Worm (Caenorhabditis elegans) whole organism, L2 larva: ENCODE results near the gene B0244.10.

Source experiments
- ceh-16 ChIP-seq: fragments of 150-350 bp; optimal IDR thresholded peaks from 2 replicates; lab custom pipeline; 2014; ENCODE audit warnings: missing biosample characterization, missing genetic modification characterization
- lin-39 ChIP-seq: fragments of 150-350 bp; optimal IDR thresholded peaks from 2 replicates; lab custom pipeline; 2014; ENCODE audit warnings: missing biosample characterization, missing genetic modification reagents, missing genetic modification characterization

DNA sequence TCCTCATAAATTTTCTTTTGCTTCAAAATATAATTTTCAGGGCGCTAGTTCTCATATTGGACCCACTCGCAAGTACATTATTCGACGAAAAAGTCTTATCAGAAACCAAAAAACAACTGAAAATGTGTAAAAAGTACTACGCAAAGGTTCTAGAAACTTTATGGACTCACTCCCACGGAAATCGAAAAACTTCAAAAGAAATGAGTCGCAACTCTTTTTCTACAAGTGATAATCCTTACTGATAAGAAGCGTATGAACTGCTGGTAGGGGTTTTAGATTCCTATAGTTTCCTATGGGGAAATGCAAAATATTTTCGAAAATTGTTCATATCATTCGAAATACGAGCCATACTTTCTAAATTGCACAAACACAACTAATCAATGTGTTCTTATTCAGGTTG is 9.6 kb downstream of the B0244.10 start, which contains the start of gene B0244.5:
- no peak for TF ChIP-seq lin-39 (tag; lab: Kevin White, UChicago)
- no peak for TF ChIP-seq ceh-16 (tag; lab: Kevin White, UChicago)
